Fruit fly (Drosophila melanogaster) whole organism, embryonic: ENCODE results near the gene Gs2.
A peak's percentile ranks its signal among the peaks of the same experiment; 100 is the strongest.

ENCODE experiments used
- CG10274 ChIP-seq: fragments of 200-800 bp; sonication (Bioruptor generic); optimal IDR thresholded peaks from 3 replicates; lab custom pipeline; 2017; ENCODE audit warnings: missing biosample characterization, mild to moderate bottlenecking, missing genetic modification characterization
- CG10431 ChIP-seq: fragments of 200-800 bp; sonication (Bioruptor generic); optimal IDR thresholded peaks from 3 replicates; lab custom pipeline; 2018; ENCODE audit warnings: missing biosample characterization, mild to moderate bottlenecking, missing genetic modification characterization
- CG12104 ChIP-seq: fragments of 200-800 bp; sonication (Bioruptor generic); optimal IDR thresholded peaks from 3 replicates; lab custom pipeline; 2016; ENCODE audit warnings: missing biosample characterization, missing genetic modification characterization
- CG12391 ChIP-seq: fragments of 200-800 bp; sonication (Bioruptor generic); optimal IDR thresholded peaks from 3 replicates; lab custom pipeline; 2018; ENCODE audit warnings: missing biosample characterization, mild to moderate bottlenecking, missing genetic modification characterization, moderate library complexity
- CG14050 ChIP-seq: fragments of 200-800 bp; sonication (Bioruptor generic); IDR thresholded peaks from 3 replicates; pipeline ENCODE4 v1.3.6; 2022; ENCODE audit warnings: missing biosample characterization, missing genetic modification characterization
- CG15479 ChIP-seq: fragments of 200-800 bp; sonication (Bioruptor generic); optimal IDR thresholded peaks from 3 replicates; lab custom pipeline; 2019; ENCODE audit warnings: missing biosample characterization, mild to moderate bottlenecking, missing genetic modification characterization, moderate library complexity
- CG16779 ChIP-seq: fragments of 200-800 bp; sonication (Bioruptor generic); IDR thresholded peaks from 2 replicates; pipeline ENCODE4 v1.3.6; 2022; ENCODE audit warnings: missing biosample characterization, missing genetic modification characterization
- CG16863 ChIP-seq: fragments of 200-800 bp; sonication (Bioruptor generic); optimal IDR thresholded peaks from 3 replicates; lab custom pipeline; 2016; ENCODE audit warnings: missing biosample characterization, missing genetic modification characterization
- CG17829 ChIP-seq: fragments of 200-800 bp; optimal IDR thresholded peaks from 2 replicates; lab custom pipeline; 2019; ENCODE audit warnings: missing biosample characterization, mild to moderate bottlenecking, missing genetic modification characterization, moderate library complexity
- CG18011 ChIP-seq: fragments of 200-800 bp; sonication (Bioruptor generic); optimal IDR thresholded peaks from 2 replicates; lab custom pipeline; 2017; ENCODE audit warnings: missing biosample characterization, missing genetic modification characterization, mild to moderate bottlenecking, moderate library complexity, missing genotype
- CG18476 ChIP-seq: fragments of 200-800 bp; sonication (Bioruptor generic); optimal IDR thresholded peaks from 2 replicates; lab custom pipeline; 2016; ENCODE audit warnings: missing biosample characterization, mild to moderate bottlenecking, missing genetic modification characterization
- CG2712 ChIP-seq: fragments of 200-800 bp; optimal IDR thresholded peaks from 3 replicates; lab custom pipeline; 2019; ENCODE audit warnings: missing biosample characterization, mild to moderate bottlenecking, missing genetic modification characterization, moderate library complexity
- CG30403 ChIP-seq: fragments of 200-800 bp; sonication (Bioruptor generic); optimal IDR thresholded peaks from 3 replicates; lab custom pipeline; 2016; ENCODE audit warnings: missing biosample characterization, missing genetic modification characterization
- CG31365 ChIP-seq: fragments of 200-800 bp; sonication (Bioruptor generic); optimal IDR thresholded peaks from 2 replicates; lab custom pipeline; 2018; ENCODE audit warnings: missing biosample characterization, mild to moderate bottlenecking, missing genetic modification characterization
- CG4617 ChIP-seq: fragments of 200-800 bp; sonication (Bioruptor generic); optimal IDR thresholded peaks from 3 replicates; lab custom pipeline; 2016; ENCODE audit warnings: missing biosample characterization, missing genetic modification characterization, borderline replicate concordance
- CG4820 ChIP-seq: fragments of 200-800 bp; sonication (Bioruptor generic); optimal IDR thresholded peaks from 3 replicates; lab custom pipeline; 2016; ENCODE audit warnings: missing biosample characterization, missing genetic modification characterization
- CG5953 ChIP-seq: fragments of 200-800 bp; sonication (Bioruptor generic); IDR thresholded peaks from 2 replicates; pipeline ENCODE4 v1.3.6; 2022; ENCODE audit warnings: missing biosample characterization, missing genetic modification characterization
- CG8281 ChIP-seq: fragments of 200-800 bp; sonication (Bioruptor generic); optimal IDR thresholded peaks from 2 replicates; lab custom pipeline; 2018; ENCODE audit warnings: missing biosample characterization, mild to moderate bottlenecking, missing genetic modification characterization, moderate library complexity
- CG8478 ChIP-seq: fragments of >200 bp; optimal IDR thresholded peaks from 2 replicates; lab custom pipeline; 2018
- CG8944 ChIP-seq: fragments of 200-800 bp; sonication (Bioruptor generic); optimal IDR thresholded peaks from 3 replicates; lab custom pipeline; 2016; ENCODE audit warnings: missing biosample characterization, missing genetic modification characterization
- CkIIα-i1 ChIP-seq: fragments of 200-800 bp; sonication (Bioruptor generic); IDR thresholded peaks from 2 replicates; pipeline ENCODE4 v1.3.6; 2022; ENCODE audit warnings: missing biosample characterization, missing genetic modification characterization
- Ets97D ChIP-seq: fragments of 200-800 bp; sonication (Bioruptor generic); optimal IDR thresholded peaks from 3 replicates; lab custom pipeline; 2016; ENCODE audit warnings: missing biosample characterization, missing genetic modification characterization
- Fer1 ChIP-seq: fragments of 200-800 bp; sonication (Bioruptor generic); optimal IDR thresholded peaks from 2 replicates; lab custom pipeline; 2017; ENCODE audit warnings: missing biosample characterization, mild to moderate bottlenecking, missing genetic modification characterization
- Fer3 ChIP-seq: fragments of 200-800 bp; sonication (Bioruptor generic); optimal IDR thresholded peaks from 2 replicates; lab custom pipeline; 2018; ENCODE audit warnings: missing biosample characterization, mild to moderate bottlenecking, missing genetic modification characterization, moderate library complexity
- HLH3B ChIP-seq: fragments of 200-800 bp; sonication (Bioruptor generic); IDR thresholded peaks from 2 replicates; pipeline ENCODE4 v1.3.6; 2022; ENCODE audit warnings: missing biosample characterization, missing genetic modification characterization
- HLHmδ ChIP-seq: fragments of 200-800 bp; sonication (Bioruptor generic); optimal IDR thresholded peaks from 2 replicates; lab custom pipeline; 2018; ENCODE audit warnings: missing biosample characterization, mild to moderate bottlenecking, missing genetic modification characterization, moderate library complexity
- Hey ChIP-seq: fragments of 200-800 bp; sonication (Bioruptor generic); optimal IDR thresholded peaks from 3 replicates; lab custom pipeline; 2018; ENCODE audit warnings: missing biosample characterization, mild to moderate bottlenecking, missing genetic modification characterization
- Hr78 ChIP-seq, 2 experiments: fragments of 200-800 bp in 1 of 2; fragments of >200 bp in 1 of 2; sonication (Bioruptor generic) in 1 of 2; optimal IDR thresholded peaks; 2 replicates each; lab custom pipeline; 2017 to 2019; ENCODE audit warnings: missing biosample characterization in 2 of 2, missing genetic modification characterization in 2 of 2, mild to moderate bottlenecking in 1 of 2, moderate library complexity in 1 of 2
- NFAT ChIP-seq: fragments of 200-800 bp; sonication (Bioruptor generic); IDR thresholded peaks from 2 replicates; pipeline ENCODE4 v1.3.6; 2022; ENCODE audit warnings: missing biosample characterization, missing genetic modification characterization
- Sox100B ChIP-seq: fragments of 200-800 bp; sonication (Bioruptor generic); optimal IDR thresholded peaks from 3 replicates; lab custom pipeline; 2018; ENCODE audit warnings: missing biosample characterization, mild to moderate bottlenecking, missing genetic modification characterization
- caup ChIP-seq: fragments of 200-800 bp; sonication (Bioruptor generic); optimal IDR thresholded peaks from 3 replicates; lab custom pipeline; 2017; ENCODE audit warnings: missing biosample characterization, mild to moderate bottlenecking, missing genetic modification characterization, moderate library complexity; ENCODE audit not compliant: severe bottlenecking
- chif ChIP-seq, 2 experiments: fragments of 200-800 bp; sonication (Bioruptor generic); optimal IDR thresholded peaks; 3 replicates each; lab custom pipeline; 2016; ENCODE audit warnings: missing biosample characterization in 2 of 2, missing genetic modification characterization in 2 of 2
- chn ChIP-seq: fragments of 200-800 bp; sonication (Bioruptor generic); optimal IDR thresholded peaks from 2 replicates; lab custom pipeline; 2016; ENCODE audit warnings: missing biosample characterization, missing genetic modification characterization
- dpn ChIP-seq, 2 experiments: fragments of 200-800 bp; sonication (Bioruptor generic); optimal IDR thresholded peaks; 3 replicates each; lab custom pipeline; 2016; ENCODE audit warnings: missing biosample characterization in 2 of 2, missing genetic modification characterization in 2 of 2
- exex ChIP-seq: fragments of 200-800 bp; sonication (Bioruptor generic); optimal IDR thresholded peaks from 4 replicates; lab custom pipeline; 2018; ENCODE audit warnings: missing biosample characterization, mild to moderate bottlenecking, missing genetic modification characterization, moderate library complexity
- fu2 ChIP-seq: fragments of 200-800 bp; sonication (Bioruptor generic); optimal IDR thresholded peaks from 2 replicates; lab custom pipeline; 2016; ENCODE audit warnings: missing biosample characterization, missing genetic modification characterization
- gro ChIP-seq: fragments of 200-800 bp; sonication (Bioruptor generic); optimal IDR thresholded peaks from 2 replicates; lab custom pipeline; 2016; ENCODE audit warnings: missing biosample characterization, missing genetic modification characterization
- gsb-n ChIP-seq: fragments of 200-800 bp; sonication (Bioruptor generic); optimal IDR thresholded peaks from 3 replicates; lab custom pipeline; 2018; ENCODE audit warnings: missing biosample characterization, mild to moderate bottlenecking, missing genetic modification characterization
- hb ChIP-seq: fragments of 200-800 bp; sonication (Bioruptor generic); IDR thresholded peaks from 3 replicates; pipeline ENCODE4 v1.3.6; 2022; ENCODE audit warnings: missing biosample characterization, missing genetic modification characterization; ENCODE audit not compliant: partially characterized antibody
- inv ChIP-seq: fragments of 200-800 bp; sonication (Bioruptor generic); IDR thresholded peaks from 2 replicates; pipeline ENCODE4 v1.3.6; 2022; ENCODE audit warnings: missing biosample characterization, missing genetic modification characterization; ENCODE audit not compliant: partially characterized antibody
- jumu ChIP-seq: fragments of 200-800 bp; sonication (Bioruptor generic); optimal IDR thresholded peaks from 3 replicates; lab custom pipeline; 2016; ENCODE audit warnings: missing biosample characterization, missing genetic modification characterization
- kay ChIP-seq: fragments of 200-800 bp; sonication (Bioruptor generic); optimal IDR thresholded peaks from 2 replicates; lab custom pipeline; 2016; ENCODE audit warnings: missing biosample characterization, missing genetic modification characterization
- ken ChIP-seq: fragments of 200-800 bp; sonication (Bioruptor generic); IDR thresholded peaks from 3 replicates; pipeline ENCODE4 v1.3.6; 2022; ENCODE audit warnings: missing biosample characterization, missing genetic modification characterization
- nerfin-2 ChIP-seq: fragments of 200-800 bp; sonication (Bioruptor generic); IDR thresholded peaks from 2 replicates; pipeline ENCODE4 v1.3.6; 2022; ENCODE audit warnings: missing biosample characterization, missing genetic modification characterization; ENCODE audit not compliant: partially characterized antibody
- odd ChIP-seq: fragments of 200-800 bp; sonication (Bioruptor generic); optimal IDR thresholded peaks from 2 replicates; lab custom pipeline; 2017; ENCODE audit warnings: missing biosample characterization, mild to moderate bottlenecking, missing genetic modification characterization
- seq ChIP-seq: fragments of 200-800 bp; sonication (Bioruptor generic); IDR thresholded peaks from 2 replicates; pipeline ENCODE4 v1.3.6; 2022; ENCODE audit warnings: missing biosample characterization, missing genetic modification characterization
- sisA ChIP-seq: fragments of 200-800 bp; sonication (Bioruptor generic); IDR thresholded peaks from 2 replicates; pipeline ENCODE4 v1.3.6; 2022; ENCODE audit warnings: missing biosample characterization, missing genetic modification characterization
- tio ChIP-seq: fragments of 200-800 bp; sonication (Bioruptor generic); optimal IDR thresholded peaks from 2 replicates; lab custom pipeline; 2017; ENCODE audit warnings: missing biosample characterization, missing genetic modification characterization, inconsistent platforms
- yki ChIP-seq: fragments of >200 bp; optimal IDR thresholded peaks from 3 replicates; lab custom pipeline; 2018
- zf30C ChIP-seq: fragments of 200-800 bp; sonication (Bioruptor generic); optimal IDR thresholded peaks from 3 replicates; lab custom pipeline; 2018; ENCODE audit warnings: missing biosample characterization, mild to moderate bottlenecking, missing genetic modification characterization

Gene Gs2

DNA sequence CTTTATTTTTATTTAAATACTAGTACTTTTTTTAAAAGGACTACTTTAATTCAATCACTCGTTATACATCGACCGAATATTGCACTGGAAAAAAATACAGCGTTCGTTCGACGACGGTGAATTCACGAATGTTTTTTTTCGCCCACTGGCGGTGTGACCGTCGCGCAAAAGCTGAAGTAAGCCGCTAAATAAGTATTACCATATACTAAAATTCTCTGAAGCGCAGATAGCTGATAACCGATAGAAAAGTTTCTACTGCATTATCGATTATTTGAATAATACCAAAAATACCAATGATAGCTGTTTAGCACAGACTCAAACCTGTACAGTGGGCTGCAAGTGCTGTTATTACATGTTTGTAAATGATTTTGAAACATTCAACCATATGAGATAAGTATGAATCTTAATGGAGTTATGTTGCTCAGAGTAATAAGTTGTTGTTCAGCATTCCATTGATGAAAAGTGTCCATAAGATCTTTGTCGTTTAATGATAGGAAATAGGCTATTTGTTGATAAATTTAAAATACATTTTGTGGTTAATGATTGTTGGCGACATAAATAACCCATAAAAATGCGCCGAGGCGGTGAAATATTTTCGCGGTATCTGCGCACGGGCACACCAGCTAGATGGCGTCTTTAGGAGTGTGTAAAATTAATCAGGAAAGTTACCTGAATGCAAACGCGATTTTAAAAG lies 31.7 kb downstream of the Gs2 start, which contains the start of the genes Evi5 and HP5:
Gene Evi5, minus strand, starts transcription at position 198 of the 694 bp plus-strand sequence.
Gene HP5, plus strand, starts transcription at position 598 of the 694 bp plus-strand sequence.
- TF ChIP-seq hb (GFP tag; lab: Robert Waterston, UW) (no peak), CG16863 (no peak), exex (tag; lab: Kevin White, UChicago) (no peak), CG18476 (GFP tag; lab: Kevin White, UChicago) (peak; percentile 10), CG17829 (tag; lab: Kevin White, UChicago) (peak; percentile 57), caup (GFP tag; lab: Kevin White, UChicago) (no peak), seq (no peak), kay (peak; percentile 11), CG2712 (tag; lab: Kevin White, UChicago) (peak; percentile 51), odd (no peak), CG5953 (GFP tag; lab: Robert Waterston, UW) (no peak), CG16779 (no peak), CG15479 (no peak), Ets97D (GFP tag; lab: Kevin White, UChicago) (peak; percentile 74), CG8944 (peak; percentile 41), zf30C (peak; percentile 81), CG10274 (GFP tag; lab: Kevin White, UChicago) (no peak), CG31365 (tag; lab: Kevin White, UChicago) (no peak), CG18011 (no peak), tio (peak; percentile 33), CG8281 (tag; lab: Kevin White, UChicago) (peak; percentile 9), CG12391 (tag; lab: Kevin White, UChicago) (peak; percentile 49), CG4820 (GFP tag; lab: Kevin White, UChicago) (no peak), CG4617 (no peak), chn (GFP tag; lab: Kevin White, UChicago) (peak; percentile 29), Fer1 (GFP tag; lab: Kevin White, UChicago) (peak; percentile 15), CG30403 (GFP tag; lab: Kevin White, UChicago) (peak; percentile 71), sisA (GFP tag; lab: Robert Waterston, UW) (peak; percentile 73), chif (GFP tag; optimal IDR thresholded peaks at IDR 0.05; lab: Kevin White, UChicago) (peak in 1 of 2 experiments; percentile 49), jumu (peak; percentile 49), gsb-n (tag; lab: Kevin White, UChicago) (no peak), CG10431 (GFP tag; lab: Kevin White, UChicago) (no peak), NFAT (GFP tag; lab: Robert Waterston, UW) (peak; percentile 37; the same call in 1 of the 2 replicates), CG14050 (GFP tag; lab: Robert Waterston, UW) (peak; percentile 20; the same call in 1 of the 3 replicates), fu2 (peak; percentile 41), inv (GFP tag; lab: Robert Waterston, UW) (peak; percentile 44), Sox100B (GFP tag; lab: Kevin White, UChicago) (no peak), dpn (GFP tag; optimal IDR thresholded peaks at IDR 0.05; lab: Kevin White, UChicago) (peak; percentile 46 to 75), Fer3 (tag; lab: Kevin White, UChicago) (peak; percentile 12), ken (GFP tag; lab: Robert Waterston, UW) (peak; percentile 71; the same call in 2 of the 3 replicates), CG12104 (GFP tag; lab: Kevin White, UChicago) (no peak), yki (no peak), Hr78 (GFP tag; optimal IDR thresholded peaks at IDR 0.05; lab: Kevin White, UChicago) (no peak), HLHmδ (GFP tag; lab: Kevin White, UChicago) (no peak), CG8478 (no peak), CkIIα-i1 (no peak), nerfin-2 (no peak; the same call in 1 of the 2 replicates), HLH3B (GFP tag; lab: Robert Waterston, UW) (peak; percentile 24; the same call in 1 of the 2 replicates), gro (peak; percentile 67), Hey (tag; lab: Kevin White, UChicago) (no peak)
